Fruit fly (Drosophila melanogaster) whole organism, embryonic: Measurements from ENCODE around the gene rk.

Experiments used
- Abd-B ChIP-seq: fragments of 200-800 bp; sonication (Bioruptor generic); optimal IDR thresholded peaks from 2 replicates; lab custom pipeline; 2018; ENCODE audit warnings: missing biosample characterization, mild to moderate bottlenecking, missing genetic modification characterization, moderate library complexity
- Aef1 ChIP-seq: fragments of 200-800 bp; sonication (Bioruptor generic); IDR thresholded peaks from 3 replicates; pipeline ENCODE4 v1.3.6; 2022; ENCODE audit warnings: missing biosample characterization, missing genetic modification characterization
- Atf-2 ChIP-seq: fragments of 200-800 bp; sonication (Bioruptor generic); optimal IDR thresholded peaks from 2 replicates; lab custom pipeline; 2016; ENCODE audit warnings: missing biosample characterization, missing genetic modification characterization
- BEAF-32 ChIP-seq: fragments of 200-800 bp; sonication (Bioruptor generic); optimal IDR thresholded peaks from 3 replicates; lab custom pipeline; 2017; ENCODE audit warnings: missing biosample characterization, missing genetic modification characterization, mild to moderate bottlenecking, moderate library complexity, missing genetic modification reagents
- Blimp-1 ChIP-seq: fragments of 200-800 bp; sonication (Bioruptor generic); optimal IDR thresholded peaks from 3 replicates; lab custom pipeline; 2018; ENCODE audit warnings: missing biosample characterization, missing genetic modification characterization, mild to moderate bottlenecking, moderate library complexity, missing genetic modification reagents
- CG12236 ChIP-seq: fragments of 200-800 bp; sonication (Bioruptor generic); optimal IDR thresholded peaks from 2 replicates; lab custom pipeline; 2016; ENCODE audit warnings: missing biosample characterization, missing genetic modification characterization
- CG12299 ChIP-seq: fragments of 200-800 bp; sonication (Bioruptor generic); optimal IDR thresholded peaks from 2 replicates; lab custom pipeline; 2018; ENCODE audit warnings: missing biosample characterization, mild to moderate bottlenecking, missing genetic modification characterization
- CG13287 ChIP-seq: fragments of 200-800 bp; sonication (Bioruptor generic); IDR thresholded peaks from 2 replicates; pipeline ENCODE4 v1.3.6; 2022; ENCODE audit warnings: missing biosample characterization, missing genetic modification characterization; ENCODE audit not compliant: partially characterized antibody
- CG14050 ChIP-seq: fragments of 200-800 bp; sonication (Bioruptor generic); IDR thresholded peaks from 3 replicates; pipeline ENCODE4 v1.3.6; 2022; ENCODE audit warnings: missing biosample characterization, missing genetic modification characterization
- CG14667 ChIP-seq: fragments of 200-800 bp; sonication (Bioruptor generic); IDR thresholded peaks from 2 replicates; pipeline ENCODE4 v1.3.6; 2022; ENCODE audit warnings: missing biosample characterization, missing genetic modification characterization
- CG14710 ChIP-seq: fragments of 200-800 bp; sonication (Bioruptor generic); optimal IDR thresholded peaks from 3 replicates; lab custom pipeline; 2019; ENCODE audit warnings: missing biosample characterization, mild to moderate bottlenecking, missing genetic modification characterization, moderate library complexity
- CG15514 ChIP-seq: fragments of 200-800 bp; sonication (Bioruptor generic); optimal IDR thresholded peaks from 3 replicates; lab custom pipeline; 2017; ENCODE audit warnings: missing biosample characterization, missing genetic modification characterization, mild to moderate bottlenecking, moderate library complexity, missing genetic modification reagents
- CG6272 ChIP-seq: fragments of 200-800 bp; sonication (Bioruptor generic); IDR thresholded peaks from 2 replicates; pipeline ENCODE4 v1.3.6; 2022; ENCODE audit warnings: missing biosample characterization, missing genetic modification characterization
- CG6683 ChIP-seq: fragments of 200-800 bp; sonication (Bioruptor generic); optimal IDR thresholded peaks from 2 replicates; lab custom pipeline; 2017; ENCODE audit warnings: missing biosample characterization, mild to moderate bottlenecking, missing genetic modification characterization, missing genetic modification reagents
- CG7372 ChIP-seq: fragments of 200-800 bp; sonication (Bioruptor generic); IDR thresholded peaks from 2 replicates; pipeline ENCODE4 v1.3.6; 2022; ENCODE audit warnings: missing biosample characterization, missing genetic modification characterization
- CG7839 ChIP-seq: fragments of 200-800 bp; sonication (Bioruptor generic); optimal IDR thresholded peaks from 3 replicates; lab custom pipeline; 2018; ENCODE audit warnings: missing biosample characterization, mild to moderate bottlenecking, missing genetic modification characterization, moderate library complexity
- Camta ChIP-seq: fragments of 200-800 bp; sonication (Bioruptor generic); optimal IDR thresholded peaks from 2 replicates; lab custom pipeline; 2016; ENCODE audit warnings: missing biosample characterization, missing genetic modification characterization
- D19A ChIP-seq: fragments of 200-800 bp; optimal IDR thresholded peaks from 3 replicates; lab custom pipeline; 2019; ENCODE audit warnings: missing biosample characterization, mild to moderate bottlenecking, missing genetic modification characterization, moderate library complexity
- Dek ChIP-seq: fragments of 200-800 bp; sonication (Bioruptor generic); optimal IDR thresholded peaks from 3 replicates; lab custom pipeline; 2019; ENCODE audit warnings: missing biosample characterization, mild to moderate bottlenecking, missing genetic modification characterization, moderate library complexity
- Dref ChIP-seq: fragments of 200-800 bp; sonication (Bioruptor generic); IDR thresholded peaks from 2 replicates; pipeline ENCODE4 v1.3.6; 2022; ENCODE audit warnings: missing biosample characterization, missing genetic modification characterization
- Fer3 ChIP-seq: fragments of 200-800 bp; sonication (Bioruptor generic); optimal IDR thresholded peaks from 2 replicates; lab custom pipeline; 2018; ENCODE audit warnings: missing biosample characterization, mild to moderate bottlenecking, missing genetic modification characterization, moderate library complexity
- H15 ChIP-seq: fragments of 200-800 bp; sonication (Bioruptor generic); IDR thresholded peaks from 3 replicates; pipeline ENCODE4 v1.3.6; 2022; ENCODE audit warnings: missing biosample characterization, missing genetic modification characterization
- HmgZ ChIP-seq: fragments of 200-800 bp; sonication (Bioruptor generic); optimal IDR thresholded peaks from 2 replicates; lab custom pipeline; 2018; ENCODE audit warnings: missing biosample characterization, mild to moderate bottlenecking, missing genetic modification characterization
- Jarid2 ChIP-seq: fragments of 200-800 bp; sonication (Bioruptor generic); optimal IDR thresholded peaks from 3 replicates; lab custom pipeline; 2017; ENCODE audit warnings: mild to moderate bottlenecking, missing biosample characterization, missing genetic modification reagents, missing genetic modification characterization
- Mes4 ChIP-seq: fragments of 200-800 bp; sonication (Bioruptor generic); optimal IDR thresholded peaks from 2 replicates; lab custom pipeline; 2016; ENCODE audit warnings: missing biosample characterization, missing genetic modification characterization
- Neu2 ChIP-seq: fragments of 200-800 bp; sonication (Bioruptor generic); optimal IDR thresholded peaks from 3 replicates; lab custom pipeline; 2016; ENCODE audit warnings: missing biosample characterization, missing genetic modification characterization, borderline replicate concordance
- Nf-YA ChIP-seq: fragments of 200-800 bp; sonication (Bioruptor generic); IDR thresholded peaks from 2 replicates; pipeline ENCODE4 v1.3.6; 2022; ENCODE audit warnings: missing biosample characterization, missing genetic modification characterization
- PHDP ChIP-seq: fragments of 200-800 bp; sonication (Bioruptor generic); optimal IDR thresholded peaks from 3 replicates; lab custom pipeline; 2018; ENCODE audit warnings: missing biosample characterization, mild to moderate bottlenecking, missing genetic modification characterization, moderate library complexity
- Sry-δ ChIP-seq: fragments of 200-800 bp; sonication (Bioruptor generic); optimal IDR thresholded peaks from 2 replicates; lab custom pipeline; 2016; ENCODE audit warnings: missing biosample characterization, missing genetic modification characterization
- TFAM ChIP-seq: fragments of 200-800 bp; sonication (Bioruptor generic); optimal IDR thresholded peaks from 2 replicates; lab custom pipeline; 2017; ENCODE audit warnings: missing biosample characterization, missing genetic modification characterization, inconsistent platforms
- Tbp ChIP-seq: fragments of >200 bp; optimal IDR thresholded peaks from 2 replicates; lab custom pipeline; 2018; ENCODE audit warnings: missing biosample characterization, missing genetic modification characterization
- Vsx1 ChIP-seq: fragments of 200-800 bp; sonication (Bioruptor generic); optimal IDR thresholded peaks from 2 replicates; lab custom pipeline; 2017; ENCODE audit warnings: missing biosample characterization, mild to moderate bottlenecking, missing genetic modification characterization, missing genetic modification reagents
- YL-1 ChIP-seq: fragments of 200-800 bp; sonication (Bioruptor generic); optimal IDR thresholded peaks from 3 replicates; lab custom pipeline; 2017; ENCODE audit warnings: missing biosample characterization, mild to moderate bottlenecking, missing genetic modification characterization
- ara ChIP-seq: fragments of 200-800 bp; sonication (Bioruptor generic); IDR thresholded peaks from 2 replicates; pipeline ENCODE4 v1.3.6; 2022; ENCODE audit warnings: missing biosample characterization, missing genetic modification characterization
- bsh ChIP-seq, 2 experiments: fragments of 200-800 bp; sonication (Bioruptor generic); optimal IDR thresholded peaks; 2 replicates each; lab custom pipeline; 2017 to 2018; ENCODE audit warnings: mild to moderate bottlenecking in 2 of 2, missing biosample characterization in 2 of 2, missing genetic modification characterization in 2 of 2, moderate library complexity in 1 of 2
- btn ChIP-seq: fragments of 200-800 bp; sonication (Bioruptor generic); optimal IDR thresholded peaks from 2 replicates; lab custom pipeline; 2016; ENCODE audit warnings: missing biosample characterization, missing genetic modification characterization
- chif ChIP-seq, 2 experiments: fragments of 200-800 bp; sonication (Bioruptor generic); optimal IDR thresholded peaks; 3 replicates each; lab custom pipeline; 2016; ENCODE audit warnings: missing biosample characterization in 2 of 2, missing genetic modification characterization in 2 of 2
- chinmo ChIP-seq: fragments of 200-800 bp; sonication (Bioruptor generic); IDR thresholded peaks from 4 replicates; pipeline ENCODE4 v1.3.6; 2022; ENCODE audit warnings: missing biosample characterization, missing genetic modification characterization; ENCODE audit not compliant: partially characterized antibody
- dmrt11E ChIP-seq: fragments of 200-800 bp; sonication (Bioruptor generic); optimal IDR thresholded peaks from 3 replicates; lab custom pipeline; 2018; ENCODE audit warnings: missing biosample characterization, mild to moderate bottlenecking, missing genetic modification characterization, moderate library complexity
- eve ChIP-seq, 2 experiments: fragments of >200 bp; optimal IDR thresholded peaks; 2 replicates each; lab custom pipeline; 2017; ENCODE audit warnings: missing biosample characterization in 2 of 2, missing genetic modification characterization in 2 of 2
- hbn ChIP-seq: fragments of 200-800 bp; sonication (Bioruptor generic); IDR thresholded peaks from 2 replicates; pipeline ENCODE4 v1.3.6; 2022; ENCODE audit warnings: missing biosample characterization, missing genetic modification characterization; ENCODE audit not compliant: partially characterized antibody
- hth ChIP-seq: fragments of >200 bp; optimal IDR thresholded peaks from 2 replicates; lab custom pipeline; 2017; ENCODE audit warnings: inconsistent platforms
- nau ChIP-seq: fragments of 200-800 bp; sonication (Bioruptor generic); optimal IDR thresholded peaks from 3 replicates; lab custom pipeline; 2017; ENCODE audit warnings: missing biosample characterization, mild to moderate bottlenecking, missing genetic modification characterization, missing genetic modification reagents
- p53 ChIP-seq: fragments of 200-800 bp; sonication (Bioruptor generic); optimal IDR thresholded peaks from 2 replicates; lab custom pipeline; 2016; ENCODE audit warnings: missing biosample characterization, missing genetic modification characterization
- pfk ChIP-seq: fragments of 200-800 bp; sonication (Bioruptor generic); optimal IDR thresholded peaks from 2 replicates; lab custom pipeline; 2018; ENCODE audit warnings: missing biosample characterization, mild to moderate bottlenecking, missing genetic modification characterization, moderate library complexity
- rib ChIP-seq: fragments of 200-800 bp; sonication (Bioruptor generic); IDR thresholded peaks from 2 replicates; pipeline ENCODE4 v1.3.6; 2022; ENCODE audit warnings: missing biosample characterization, missing genetic modification characterization
- ttk ChIP-seq: fragments of 200-800 bp; sonication (Bioruptor generic); IDR thresholded peaks from 2 replicates; pipeline ENCODE4 v2.1.2; 2022; ENCODE audit warnings: missing biosample characterization, missing genetic modification characterization
- wek ChIP-seq: fragments of 200-800 bp; sonication (Bioruptor generic); optimal IDR thresholded peaks from 3 replicates; lab custom pipeline; 2018; ENCODE audit warnings: missing biosample characterization, mild to moderate bottlenecking, missing genetic modification characterization, moderate library complexity
- wor ChIP-seq: fragments of 200-800 bp; sonication (Bioruptor generic); IDR thresholded peaks from 2 replicates; pipeline ENCODE4 v1.3.6; 2022; ENCODE audit warnings: missing biosample characterization, missing genetic modification characterization

Gene rk

DNA sequence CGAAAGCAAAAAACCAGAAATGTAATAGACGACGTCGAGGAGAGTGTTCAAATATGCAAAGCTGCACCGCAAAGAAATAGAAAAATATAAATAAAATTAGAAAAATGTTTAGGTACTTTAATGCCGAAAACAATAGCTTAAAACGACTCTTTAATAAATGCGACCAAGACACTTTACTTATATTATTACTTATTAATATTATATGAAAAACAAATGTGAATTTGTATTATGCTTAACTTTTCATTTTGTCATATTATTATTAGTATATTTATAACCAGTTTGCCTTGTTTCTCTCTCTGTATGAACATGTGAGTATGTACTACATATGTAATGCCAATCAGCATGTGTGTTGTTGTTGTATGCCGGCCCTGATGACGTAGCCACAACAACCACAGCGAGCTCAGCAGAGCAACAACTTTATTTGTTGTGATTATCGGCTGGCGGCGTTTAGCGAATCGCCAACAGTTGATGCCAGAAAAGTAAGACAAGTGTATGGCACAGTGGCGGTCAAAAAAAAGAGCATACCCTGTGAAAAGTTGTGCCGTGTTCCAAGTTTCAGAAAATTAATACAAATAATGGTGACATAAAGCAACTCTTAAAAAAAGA, 21.2 kb upstream of the rk start (continued):
- TF ChIP-seq CG15514 (peak; percentile 86), nau (GFP tag; lab: Kevin White, UChicago) (peak; percentile 67), pfk (GFP tag; lab: Kevin White, UChicago) (no peak), Camta (GFP tag; lab: Kevin White, UChicago) (peak; percentile 63), Atf-2 (GFP tag; lab: Kevin White, UChicago) (no peak), chif (GFP tag; optimal IDR thresholded peaks at IDR 0.05; lab: Kevin White, UChicago) (peak; percentile 51 to 53), Vsx1 (GFP tag; lab: Kevin White, UChicago) (peak; percentile 86), Blimp-1 (GFP tag; lab: Kevin White, UChicago) (peak; percentile 93), CG7839 (tag; lab: Kevin White, UChicago) (peak; percentile 98), p53 (GFP tag; lab: Kevin White, UChicago) (peak; percentile 23), ttk (GFP tag; lab: Robert Waterston, UW) (peak; percentile 89), Mes4 (GFP tag; lab: Kevin White, UChicago) (no peak), TFAM (GFP tag; lab: Kevin White, UChicago) (no peak), hbn (GFP tag; lab: Robert Waterston, UW) (0 out of 2 replicates have a peak, but pooled peaks have one; percentile 3), PHDP (peak; percentile 98), ara (GFP tag; lab: Robert Waterston, UW) (peak; percentile 89), Fer3 (tag; lab: Kevin White, UChicago) (peak; percentile 95), Jarid2 (GFP tag; lab: Kevin White, UChicago) (peak; percentile 79), CG12299 (tag; lab: Kevin White, UChicago) (peak; percentile 97), Sry-δ (GFP tag; lab: Kevin White, UChicago) (no peak), chinmo (peak; percentile 82), BEAF-32 (no peak), CG12236 (GFP tag; lab: Kevin White, UChicago) (no peak), Tbp (GFP tag; lab: Kevin White, UChicago) (no peak), btn (GFP tag; lab: Kevin White, UChicago) (no peak), wek (no peak), Aef1 (GFP tag; lab: Robert Waterston, UW) (peak; percentile 84), wor (peak; percentile 88), Dref (no peak), hth (lab: Kevin White, UChicago) (no peak), rib (GFP tag; lab: Robert Waterston, UW) (peak; percentile 91), Neu2 (GFP tag; lab: Kevin White, UChicago) (no peak), HmgZ (peak; percentile 53), H15 (GFP tag; lab: Robert Waterston, UW) (peak; percentile 79), CG14667 (peak; percentile 89), bsh (GFP tag; optimal IDR thresholded peaks at IDR 0.05; lab: Kevin White, UChicago) (peak; percentile 65 to 96), CG14710 (tag; lab: Kevin White, UChicago) (peak; percentile 95), CG7372 (GFP tag; lab: Robert Waterston, UW) (peak; percentile 90), Abd-B (GFP tag; lab: Kevin White, UChicago) (peak; percentile 83), Nf-YA (GFP tag; lab: Robert Waterston, UW) (peak; percentile 87), CG6683 (GFP tag; lab: Kevin White, UChicago) (peak; percentile 91), Dek (tag; lab: Kevin White, UChicago) (peak; percentile 96), dmrt11E (peak; percentile 95), eve (GFP tag; optimal IDR thresholded peaks at IDR 0.05; lab: Kevin White, UChicago) (peak in 1 of 2 experiments; percentile 58), CG14050 (GFP tag; lab: Robert Waterston, UW) (peak; percentile 88), D19A (peak; percentile 89), YL-1 (peak; percentile 84), CG13287 (GFP tag; lab: Robert Waterston, UW) (no peak), CG6272 (GFP tag; lab: Robert Waterston, UW) (peak; percentile 83)
